Fruit fly (Drosophila melanogaster): ENCODE data around the gene Nin.

Gene Nin

dm6 chr2L:5284820-5285219, 6.5 kb upstream of the Nin start:
- TF ChIP-seq usp (GFP tag; optimal IDR thresholded peaks at IDR 0.05) (no peak), Dll (optimal IDR thresholded peaks at IDR 0.05) (no peak), CG8478 (optimal IDR thresholded peaks at IDR 0.05) (no peak)

- TF ChIP-seq pan (optimal IDR thresholded peaks at IDR 0.05) (no peak), psq (optimal IDR thresholded peaks at IDR 0.05) (no peak), usp (GFP tag; optimal IDR thresholded peaks at IDR 0.05) (no peak), CG8478 (optimal IDR thresholded peaks at IDR 0.05) (no peak), EcR (GFP tag; optimal IDR thresholded peaks at IDR 0.05) (no peak), Dll (optimal IDR thresholded peaks at IDR 0.05) (no peak)
These were observed 913 bp downstream of the Nin start for dm6 chr2L:5277262-5278008.

dm6 chr2L:5271081-5271480, 7.3 kb downstream of the Nin start, which contains the start of gene tkv:
Gene tkv, minus strand, starts transcription at chr2L:5271384.
- TF ChIP-seq usp (GFP tag; optimal IDR thresholded peaks at IDR 0.05) = no peak
- no peak for TF ChIP-seq CG8478 (optimal IDR thresholded peaks at IDR 0.05)

dm6 chr2L:5270215-5271071, 7.9 kb downstream of the Nin start:
- TF ChIP-seq usp (GFP tag; optimal IDR thresholded peaks at IDR 0.05) (no peak), psq (optimal IDR thresholded peaks at IDR 0.05) (no peak), pan (optimal IDR thresholded peaks at IDR 0.05) (no peak), CG8478 (optimal IDR thresholded peaks at IDR 0.05) (no peak), EcR (GFP tag; optimal IDR thresholded peaks at IDR 0.05) (no peak), Dll (optimal IDR thresholded peaks at IDR 0.05) (no peak)

dm6 chr2L:5268198-5268597, 10.2 kb downstream of the Nin start, which contains the start of gene Cyp4ac3:
Gene Cyp4ac3, plus strand, starts transcription at chr2L:5268498.
- TF ChIP-seq EcR (GFP tag; optimal IDR thresholded peaks at IDR 0.05) (no peak), pan (optimal IDR thresholded peaks at IDR 0.05) (no peak), CG8478 (optimal IDR thresholded peaks at IDR 0.05) (no peak), psq (optimal IDR thresholded peaks at IDR 0.05) (no peak), usp (GFP tag; optimal IDR thresholded peaks at IDR 0.05) (no peak)

- no peak for TF ChIP-seq psq (optimal IDR thresholded peaks at IDR 0.05)
- TF ChIP-seq usp (GFP tag; optimal IDR thresholded peaks at IDR 0.05) = no peak
- TF ChIP-seq pan (optimal IDR thresholded peaks at IDR 0.05) = no peak
- TF ChIP-seq Dll (optimal IDR thresholded peaks at IDR 0.05) = no peak
- TF ChIP-seq CG8478 (optimal IDR thresholded peaks at IDR 0.05) = no peak
- TF ChIP-seq EcR (GFP tag; optimal IDR thresholded peaks at IDR 0.05) = no peak
These were observed 12.3 kb downstream of the Nin start, which contains the start of gene Cyp4ac2 for dm6 chr2L:5266092-5266491. Gene Cyp4ac2, plus strand, starts transcription at chr2L:5266392.

- TF ChIP-seq usp (GFP tag; optimal IDR thresholded peaks at IDR 0.05) (no peak), CG8478 (optimal IDR thresholded peaks at IDR 0.05) (no peak), pan (optimal IDR thresholded peaks at IDR 0.05) (no peak), psq (optimal IDR thresholded peaks at IDR 0.05) (no peak), EcR (GFP tag; optimal IDR thresholded peaks at IDR 0.05) (no peak), Dll (optimal IDR thresholded peaks at IDR 0.05) (no peak)
These were observed 14.2 kb downstream of the Nin start for dm6 chr2L:5264157-5264556.

- TF ChIP-seq psq (optimal IDR thresholded peaks at IDR 0.05) (no peak), CG8478 (optimal IDR thresholded peaks at IDR 0.05) (no peak), EcR (GFP tag; optimal IDR thresholded peaks at IDR 0.05) (no peak), pan (optimal IDR thresholded peaks at IDR 0.05) (no peak), usp (GFP tag; optimal IDR thresholded peaks at IDR 0.05) (no peak), Dll (optimal IDR thresholded peaks at IDR 0.05) (no peak)
These were observed 14.9 kb downstream of the Nin start, which contains the start of gene Cyp4ac1 for dm6 chr2L:5263343-5264051. Gene Cyp4ac1, plus strand, starts transcription at chr2L:5264001.

dm6 chr2L:5261223-5261984, 16.9 kb downstream of the Nin start:
- TF ChIP-seq EcR (GFP tag; optimal IDR thresholded peaks at IDR 0.05) (no peak), psq (optimal IDR thresholded peaks at IDR 0.05) (no peak), CG8478 (optimal IDR thresholded peaks at IDR 0.05) (no peak), pan (optimal IDR thresholded peaks at IDR 0.05) (no peak), Dll (optimal IDR thresholded peaks at IDR 0.05) (no peak), usp (GFP tag; optimal IDR thresholded peaks at IDR 0.05) (no peak)

dm6 chr2L:5260267-5260666, 18.1 kb downstream of the Nin start:
- TF ChIP-seq CG8478 (optimal IDR thresholded peaks at IDR 0.05) (no peak), pan (optimal IDR thresholded peaks at IDR 0.05) (no peak), Dll (optimal IDR thresholded peaks at IDR 0.05) (no peak), usp (GFP tag; optimal IDR thresholded peaks at IDR 0.05) (no peak), psq (optimal IDR thresholded peaks at IDR 0.05) (no peak), EcR (GFP tag; optimal IDR thresholded peaks at IDR 0.05) (no peak)
